Worm (Caenorhabditis elegans) whole organism, late embryonic: ENCODE results near the gene C07B5.8.
A peak's percentile ranks its signal among the peaks of the same experiment; 100 is the strongest.

ENCODE experiments used
- C08G9.2 ChIP-seq: sonication (generic microtip); optimal IDR thresholded peaks from 2 replicates; lab custom pipeline; 2016; ENCODE audit warnings: mild to moderate bottlenecking, missing genetic modification characterization, moderate library complexity, missing compliant biosample characterization
- K02D7.2 ChIP-seq: sonication (generic microtip); optimal IDR thresholded peaks from 2 replicates; lab custom pipeline; 2017; ENCODE audit warnings: mild to moderate bottlenecking, missing genetic modification characterization, missing compliant biosample characterization
- K09A11.1 ChIP-seq: sonication (generic microtip); optimal IDR thresholded peaks from 2 replicates; lab custom pipeline; 2017; ENCODE audit warnings: antibody characterized with exemption, mild to moderate bottlenecking, missing genetic modification characterization, missing compliant biosample characterization; ENCODE audit not compliant: insufficient read depth
- Y22D7AL.16 ChIP-seq: sonication (generic microtip); optimal IDR thresholded peaks from 2 replicates; lab custom pipeline; 2016; ENCODE audit warnings: missing genetic modification characterization, missing compliant biosample characterization
- ceh-14 ChIP-seq: sonication (generic microtip); optimal IDR thresholded peaks from 2 replicates; lab custom pipeline; 2016; ENCODE audit warnings: missing genotype, missing genetic modification characterization, missing compliant biosample characterization
- ceh-22 ChIP-seq: sonication (generic microtip); optimal IDR thresholded peaks from 2 replicates; lab custom pipeline; 2017; ENCODE audit warnings: missing biosample characterization, missing genetic modification characterization
- ceh-30 ChIP-seq: fragments of 150-350 bp; optimal IDR thresholded peaks from 2 replicates; lab custom pipeline; 2014; ENCODE audit warnings: missing biosample characterization, missing genetic modification characterization
- ceh-31 ChIP-seq: sonication (generic microtip); optimal IDR thresholded peaks from 2 replicates; lab custom pipeline; 2016; ENCODE audit warnings: missing genetic modification characterization, missing compliant biosample characterization
- ceh-34 ChIP-seq: sonication (generic microtip); optimal IDR thresholded peaks from 2 replicates; lab custom pipeline; 2016; ENCODE audit warnings: mild to moderate bottlenecking, missing genetic modification characterization, missing compliant biosample characterization
- ceh-48 ChIP-seq: sonication (generic microtip); optimal IDR thresholded peaks from 2 replicates; lab custom pipeline; 2016; ENCODE audit warnings: missing genetic modification characterization, inconsistent platforms, missing compliant biosample characterization
- ceh-9 ChIP-seq: sonication (generic microtip); optimal IDR thresholded peaks from 2 replicates; lab custom pipeline; 2016; ENCODE audit warnings: mild to moderate bottlenecking, missing genetic modification characterization, inconsistent platforms, missing compliant biosample characterization
- che-1 ChIP-seq: sonication (generic microtip); optimal IDR thresholded peaks from 2 replicates; lab custom pipeline; 2016; ENCODE audit warnings: mild to moderate bottlenecking, missing genetic modification characterization, missing compliant biosample characterization
- dmd-4 ChIP-seq: sonication (generic microtip); optimal IDR thresholded peaks from 2 replicates; lab custom pipeline; 2016; ENCODE audit warnings: borderline replicate concordance, missing genetic modification characterization, missing compliant biosample characterization
- dve-1 ChIP-seq: sonication (generic microtip); optimal IDR thresholded peaks from 2 replicates; lab custom pipeline; 2017; ENCODE audit warnings: antibody characterized with exemption, mild to moderate bottlenecking, missing genetic modification characterization, missing compliant biosample characterization
- elt-2 ChIP-seq: sonication (generic microtip); optimal IDR thresholded peaks from 2 replicates; lab custom pipeline; 2016; ENCODE audit warnings: missing genetic modification reagents, missing genetic modification characterization, missing compliant biosample characterization
- elt-4 ChIP-seq: sonication (generic microtip); optimal IDR thresholded peaks from 2 replicates; lab custom pipeline; 2016; ENCODE audit warnings: missing genetic modification characterization, missing compliant biosample characterization
- ets-4 ChIP-seq: sonication (generic microtip); optimal IDR thresholded peaks from 2 replicates; lab custom pipeline; 2016; ENCODE audit warnings: missing genetic modification characterization, missing compliant biosample characterization
- fax-1 ChIP-seq: sonication (generic microtip); optimal IDR thresholded peaks from 2 replicates; lab custom pipeline; 2016; ENCODE audit warnings: missing genotype, missing genetic modification characterization, missing compliant biosample characterization
- fkh-10 ChIP-seq: fragments of 150-350 bp; optimal IDR thresholded peaks from 2 replicates; lab custom pipeline; 2014; ENCODE audit warnings: missing biosample characterization, missing genetic modification reagents, missing genetic modification characterization
- fkh-6 ChIP-seq: sonication (generic microtip); optimal IDR thresholded peaks from 2 replicates; lab custom pipeline; 2016; ENCODE audit warnings: missing genetic modification characterization, missing compliant biosample characterization
- hlh-15 ChIP-seq: sonication (generic microtip); optimal IDR thresholded peaks from 2 replicates; lab custom pipeline; 2016; ENCODE audit warnings: missing genetic modification characterization, missing compliant biosample characterization
- hlh-6 ChIP-seq: sonication (generic microtip); optimal IDR thresholded peaks from 2 replicates; lab custom pipeline; 2016; ENCODE audit warnings: missing genotype, missing genetic modification characterization, missing compliant biosample characterization
- lim-6 ChIP-seq: sonication (generic microtip); optimal IDR thresholded peaks from 2 replicates; lab custom pipeline; 2016; ENCODE audit warnings: missing genetic modification characterization, missing compliant biosample characterization
- madf-2 ChIP-seq: sonication (generic microtip); optimal IDR thresholded peaks from 2 replicates; lab custom pipeline; 2017; ENCODE audit warnings: missing genetic modification characterization, missing compliant biosample characterization
- nfya-1 ChIP-seq: sonication (generic microtip); optimal IDR thresholded peaks from 2 replicates; lab custom pipeline; 2017; ENCODE audit warnings: missing genetic modification characterization, mild to moderate bottlenecking, missing compliant biosample characterization, antibody characterized with exemption, moderate library complexity
- nhr-11 ChIP-seq: fragments of 150-350 bp; optimal IDR thresholded peaks from 2 replicates; lab custom pipeline; 2014; ENCODE audit warnings: missing biosample characterization, missing genetic modification characterization
- npax-4 ChIP-seq: sonication (generic microtip); optimal IDR thresholded peaks from 2 replicates; lab custom pipeline; 2016; ENCODE audit warnings: missing genetic modification characterization, missing compliant biosample characterization
- pag-3 ChIP-seq: sonication (generic microtip); optimal IDR thresholded peaks from 2 replicates; lab custom pipeline; 2016; ENCODE audit warnings: missing compliant biosample characterization, missing genetic modification characterization, borderline replicate concordance
- pat-9 ChIP-seq: fragments of 200-800 bp; sonication (Bioruptor generic); optimal IDR thresholded peaks from 2 replicates; lab custom pipeline; 2018; ENCODE audit warnings: mild to moderate bottlenecking, missing genetic modification characterization, moderate library complexity, missing compliant biosample characterization
- pha-2 ChIP-seq: sonication (generic microtip); optimal IDR thresholded peaks from 2 replicates; lab custom pipeline; 2017; ENCODE audit warnings: mild to moderate bottlenecking, missing genetic modification characterization, missing compliant biosample characterization
- pqm-1 ChIP-seq: sonication (generic microtip); optimal IDR thresholded peaks from 2 replicates; lab custom pipeline; 2016; ENCODE audit warnings: missing genetic modification characterization, missing compliant biosample characterization
- rnt-1 ChIP-seq: sonication (generic microtip); optimal IDR thresholded peaks from 2 replicates; lab custom pipeline; 2016; ENCODE audit warnings: missing genetic modification characterization, missing compliant biosample characterization
- sdc-2 ChIP-seq: sonication (generic microtip); optimal IDR thresholded peaks from 2 replicates; lab custom pipeline; 2016; ENCODE audit warnings: missing genotype, missing genetic modification characterization, missing compliant biosample characterization
- sox-2 ChIP-seq: fragments of 200-800 bp; sonication (Bioruptor generic); IDR thresholded peaks from 2 replicates; pipeline ENCODE4 v1.3.6; 2022; ENCODE audit warnings: missing genetic modification reagents, missing genetic modification characterization, missing compliant biosample characterization
- sox-4 ChIP-seq: sonication (generic microtip); optimal IDR thresholded peaks from 2 replicates; lab custom pipeline; 2017; ENCODE audit warnings: mild to moderate bottlenecking, missing genetic modification characterization, inconsistent platforms, missing compliant biosample characterization
- syd-9 ChIP-seq: sonication (generic microtip); optimal IDR thresholded peaks from 2 replicates; lab custom pipeline; 2016; ENCODE audit warnings: mild to moderate bottlenecking, missing genetic modification characterization, moderate library complexity, missing compliant biosample characterization
- tbx-2 ChIP-seq: sonication (generic microtip); optimal IDR thresholded peaks from 2 replicates; lab custom pipeline; 2016; ENCODE audit warnings: missing genetic modification characterization, missing compliant biosample characterization
- tbx-7 ChIP-seq: sonication (generic microtip); optimal IDR thresholded peaks from 2 replicates; lab custom pipeline; 2016; ENCODE audit warnings: missing genotype, missing genetic modification characterization, missing compliant biosample characterization
- unc-3 ChIP-seq, 2 experiments: fragments of 200-800 bp in 1 of 2; sonication (Bioruptor generic) in 1 of 2; sonication (generic microtip) in 1 of 2; conservative IDR thresholded peaks in 1 of 2; optimal IDR thresholded peaks in 1 of 2; 2 replicates each; pipeline versions ENCODE4 v1.3.6 to Lab custom; 2016 to 2022; ENCODE audit warnings: missing compliant biosample characterization in 2 of 2, missing genetic modification characterization in 2 of 2, missing genetic modification reagents in 1 of 2
- unc-42 ChIP-seq: sonication (generic microtip); optimal IDR thresholded peaks from 2 replicates; lab custom pipeline; 2016; ENCODE audit warnings: missing genotype, missing genetic modification characterization, missing compliant biosample characterization
- zip-5 ChIP-seq: sonication (generic microtip); optimal IDR thresholded peaks from 2 replicates; lab custom pipeline; 2016; ENCODE audit warnings: missing genetic modification characterization, missing compliant biosample characterization

The C07B5.8 gene

DNA sequence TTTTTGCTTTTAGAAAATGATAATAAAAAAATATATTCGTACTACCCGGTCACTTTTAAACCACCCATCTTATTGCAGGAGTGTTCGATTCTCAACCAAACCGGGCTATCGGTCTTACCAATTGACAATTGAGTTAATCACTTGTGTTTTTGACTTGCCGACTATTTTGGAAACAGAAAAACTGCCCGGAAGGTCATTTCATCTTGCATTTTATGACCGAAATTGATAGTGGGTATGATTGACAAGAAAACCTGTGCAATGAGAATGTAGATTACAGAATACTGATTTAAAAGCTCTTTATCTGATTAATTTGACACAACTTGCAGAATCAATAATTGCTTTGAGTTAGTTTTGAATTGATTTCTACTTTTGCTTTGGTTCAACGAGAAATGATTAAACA is 19.5 kb downstream of the C07B5.8 start, which contains the start of gene C07B5.2:
Gene C07B5.2 (minus strand): TSS at position 101 of the 400 bp plus-strand sequence.
- TF ChIP-seq tbx-2, result no peak
- no peak for TF ChIP-seq hlh-6 (tag; lab: Kevin White, UChicago)
- no peak for TF ChIP-seq K02D7.2 (tag; lab: Kevin White, UChicago)
- no peak for TF ChIP-seq unc-3 (GFP tag; conservative IDR thresholded peaks at IDR 0.05; lab: Robert Waterston, UW)
- TF ChIP-seq unc-3 (tag; optimal IDR thresholded peaks at IDR 0.05; lab: Kevin White, UChicago), result no peak
- no peak for TF ChIP-seq lim-6 (tag; lab: Kevin White, UChicago)
- no peak for TF ChIP-seq che-1 (tag; lab: Kevin White, UChicago)
- no peak for TF ChIP-seq ceh-22
- TF ChIP-seq hlh-15 (tag; lab: Kevin White, UChicago), result no peak
- no peak for TF ChIP-seq sox-2
- TF ChIP-seq ceh-34, result no peak
- TF ChIP-seq tbx-7, result no peak
- no peak for TF ChIP-seq fax-1 (tag; lab: Kevin White, UChicago)
- TF ChIP-seq fkh-10 (GFP tag; lab: Kevin White, UChicago), result no peak
- TF ChIP-seq syd-9, result no peak
- TF ChIP-seq nfya-1 (tag; lab: Kevin White, UChicago), result no peak
- no peak for TF ChIP-seq dve-1
- TF ChIP-seq, all 69 proteins: peak for 0

DNA sequence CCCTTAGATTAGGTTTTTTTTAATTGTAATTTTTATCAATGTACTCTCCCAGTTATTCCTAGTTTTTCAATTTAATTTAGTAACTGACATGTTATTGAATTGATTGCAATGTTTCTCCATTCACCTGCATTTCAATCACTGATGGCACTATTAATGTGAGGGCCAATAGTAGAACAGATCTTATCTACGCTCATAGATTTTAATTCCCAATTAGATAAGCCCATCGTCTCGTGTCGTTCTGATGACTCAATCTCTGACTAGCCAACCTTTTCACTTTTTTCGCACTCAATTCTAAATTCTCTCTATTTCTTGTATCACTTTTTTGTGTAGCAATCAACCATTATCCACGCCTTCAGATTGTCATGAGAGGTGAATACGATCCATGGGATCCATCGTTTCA is 24.1 kb downstream of the C07B5.8 start:
- TF ChIP-seq unc-42 (no peak), C08G9.2 (tag; lab: Kevin White, UChicago) (no peak), elt-4 (tag; lab: Kevin White, UChicago) (no peak)

DNA sequence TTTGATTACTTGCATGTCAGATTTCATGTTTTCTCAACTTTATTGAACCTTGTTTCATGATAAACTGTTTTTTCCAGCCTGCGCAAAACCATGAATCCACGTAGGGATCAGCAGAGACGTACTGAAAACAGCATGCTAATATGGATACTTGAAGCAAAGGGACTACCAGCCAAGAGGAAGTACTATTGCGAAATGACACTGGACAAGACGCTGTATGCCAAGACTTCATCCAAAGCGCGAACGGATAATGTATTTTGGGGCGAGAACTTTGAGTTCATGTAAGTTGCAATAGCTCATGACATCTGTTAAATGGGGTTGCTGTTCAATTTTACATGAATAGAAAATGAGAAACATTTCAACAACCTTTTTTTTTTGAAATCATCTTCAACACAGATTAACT is 26.1 kb downstream of the C07B5.8 start:
- TF ChIP-seq dmd-4 (tag; lab: Kevin White, UChicago) (no peak), pqm-1 (tag; lab: Kevin White, UChicago) (no peak), rnt-1 (no peak), ceh-9 (tag; lab: Kevin White, UChicago) (no peak), nhr-11 (tag; lab: Kevin White, UChicago) (no peak), K09A11.1 (tag; lab: Kevin White, UChicago) (no peak), pha-2 (tag; lab: Kevin White, UChicago) (no peak), ceh-30 (tag; lab: Kevin White, UChicago) (no peak), ets-4 (tag; lab: Kevin White, UChicago) (no peak), sdc-2 (tag; lab: Kevin White, UChicago) (no peak), zip-5 (tag; lab: Kevin White, UChicago) (no peak), Y22D7AL.16 (no peak), sox-4 (no peak)

DNA sequence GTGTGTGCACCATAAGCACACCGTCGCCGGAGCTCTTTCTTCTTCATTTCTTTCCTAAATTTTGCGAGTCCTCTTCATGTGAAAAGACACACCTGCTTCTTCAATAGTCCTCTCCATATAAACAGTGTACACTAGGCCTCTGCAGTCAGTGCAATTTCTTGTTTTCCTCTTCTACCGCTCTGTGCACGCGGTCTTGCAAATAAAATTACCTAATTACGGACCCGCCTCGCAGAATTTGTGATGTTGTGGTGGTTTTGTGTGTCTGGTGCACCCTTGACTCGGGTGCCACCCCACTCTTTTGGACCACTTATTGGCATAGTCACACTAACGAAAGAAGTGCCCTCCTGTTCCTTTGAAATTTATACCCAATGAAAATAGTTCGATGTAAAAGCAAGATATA is 26.6 kb downstream of the C07B5.8 start:
- no peak for TF ChIP-seq ceh-30 (tag; lab: Kevin White, UChicago)
- peak; percentile 97 for TF ChIP-seq unc-42
- TF ChIP-seq nfya-1 (tag; lab: Kevin White, UChicago), result no peak
- TF ChIP-seq ceh-31, result peak; percentile 56

DNA sequence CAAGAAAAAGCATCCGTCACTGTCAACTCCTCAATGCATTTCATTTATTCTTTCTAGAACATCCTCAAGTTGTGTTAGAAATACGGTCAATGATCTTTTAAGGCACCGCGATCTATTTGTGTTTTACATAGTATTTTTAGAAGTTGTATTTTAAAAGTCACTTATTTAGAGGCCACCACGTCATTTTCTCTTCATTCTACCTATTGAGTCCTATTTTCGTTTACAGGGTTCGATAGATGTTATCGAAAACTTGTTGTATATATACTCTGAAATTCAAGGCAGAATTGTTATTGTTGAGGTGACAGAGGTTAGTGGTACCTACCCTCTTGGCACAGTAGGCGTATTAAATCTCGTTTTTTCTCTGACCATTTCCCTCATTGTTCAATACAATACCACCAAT is 27.0 kb downstream of the C07B5.8 start:
- TF ChIP-seq fkh-6 (no peak), pat-9 (tag; lab: Kevin White, UChicago) (no peak), elt-2 (tag; lab: Kevin White, UChicago) (no peak), C08G9.2 (tag; lab: Kevin White, UChicago) (no peak), elt-4 (tag; lab: Kevin White, UChicago) (no peak), che-1 (tag; lab: Kevin White, UChicago) (no peak), dmd-4 (tag; lab: Kevin White, UChicago) (no peak), npax-4 (tag; lab: Kevin White, UChicago) (no peak), sox-2 (no peak), ceh-14 (tag; lab: Kevin White, UChicago) (no peak), ceh-48 (no peak), madf-2 (tag; lab: Kevin White, UChicago) (no peak), pag-3 (tag; lab: Kevin White, UChicago) (no peak), hlh-6 (tag; lab: Kevin White, UChicago) (no peak)
